Worm (Caenorhabditis elegans): ENCODE results near the gene E02A10.3.
A peak's percentile ranks its signal among the peaks of the same experiment; 100 is the strongest.

The E02A10.3 gene

DNA sequence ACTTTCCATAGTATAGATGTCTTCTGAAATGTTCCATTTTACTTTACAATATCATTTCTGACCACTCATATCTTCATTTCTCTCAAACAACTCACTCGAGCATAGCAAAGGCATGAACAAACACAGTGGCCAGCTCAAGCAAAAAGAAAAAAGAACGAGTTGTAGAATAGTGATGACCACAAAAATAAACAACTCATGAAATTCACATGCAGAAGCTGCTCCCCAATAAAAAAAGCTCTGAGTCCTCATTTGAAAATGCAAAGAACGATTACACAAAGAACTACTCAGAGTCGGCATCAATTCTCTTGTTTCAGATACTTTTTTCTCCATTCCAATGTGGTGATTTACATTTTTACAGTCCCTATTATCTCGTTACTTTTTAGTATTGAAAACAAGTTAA, 55.3 kb downstream of the E02A10.3 start:
- TF ChIP-seq nhr-6 (tag; optimal IDR thresholded peaks at IDR 0.05) (peak; percentile 20), F26F4.8 (GFP tag; conservative IDR thresholded peaks at IDR 0.05) (no peak), mxl-2 (GFP tag; conservative IDR thresholded peaks at IDR 0.05) (peak; percentile 95), daf-16 (GFP tag; optimal IDR thresholded peaks at IDR 0.05) (peak in 1 of 2 experiments; percentile 15), daf-16 (tag; optimal IDR thresholded peaks at IDR 0.05) (peak; percentile 26), aha-1 (tag) (peak; percentile 91)

DNA sequence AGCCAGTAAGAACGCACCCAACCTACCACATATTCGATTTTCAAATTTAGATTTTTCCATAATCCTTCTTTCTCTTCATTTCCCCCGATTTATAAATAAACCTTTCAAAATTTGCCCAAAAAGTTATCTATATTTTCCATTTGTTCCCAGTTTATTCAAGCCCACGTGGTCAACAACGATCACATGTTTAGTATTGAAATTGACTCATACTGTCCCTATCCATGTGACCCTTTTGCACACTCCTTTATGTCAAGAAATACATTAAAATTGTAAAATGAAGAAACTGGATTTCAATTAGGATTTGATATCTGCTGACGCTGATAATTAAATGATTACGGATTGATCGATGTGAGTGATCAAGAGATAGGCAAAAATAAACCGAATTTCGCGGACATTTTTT, 55.8 kb downstream of the E02A10.3 start:
- TF ChIP-seq ztf-7 (tag; optimal IDR thresholded peaks at IDR 0.05) = no peak
- no peak for TF ChIP-seq Y105C5A.15 (GFP tag; IDR thresholded peaks at IDR 0.05)
- peak; percentile 50; the same call in 1 of the 2 replicates for TF ChIP-seq php-3 (GFP tag; IDR thresholded peaks at IDR 0.05)
- TF ChIP-seq sdz-12 (GFP tag; optimal IDR thresholded peaks at IDR 0.05) = no peak
- peak; percentile 86 for TF ChIP-seq nhr-28 (tag; optimal IDR thresholded peaks at IDR 0.05)
- TF ChIP-seq pqm-1 (tag; optimal IDR thresholded peaks at IDR 0.05) = no peak
- TF ChIP-seq daf-16 (GFP tag; optimal IDR thresholded peaks at IDR 0.05) = no peak
- TF ChIP-seq daf-16 (tag; optimal IDR thresholded peaks at IDR 0.05) = peak; percentile 45
- TF ChIP-seq nhr-111 (GFP tag; optimal IDR thresholded peaks at IDR 0.05) = no peak
- no peak for TF ChIP-seq T20F7.1 (GFP tag; optimal IDR thresholded peaks at IDR 0.05)
- TF ChIP-seq zip-2 (tag; optimal IDR thresholded peaks at IDR 0.05) = no peak
- TF ChIP-seq arid-1 (GFP tag; conservative IDR thresholded peaks at IDR 0.05) = no peak
- TF ChIP-seq ZK337.2 (GFP tag; IDR thresholded peaks at IDR 0.05) = no peak
- peak; percentile 87 for TF ChIP-seq dve-1 (tag; optimal IDR thresholded peaks at IDR 0.05; ENCODE audit: insufficient read depth)
- peak; percentile 58 to 85 for TF ChIP-seq mdl-1 (tag; optimal IDR thresholded peaks at IDR 0.05)
- TF ChIP-seq aha-1 (tag) = peak; percentile 30
- TF ChIP-seq snpc-1.2 (GFP tag; IDR thresholded peaks at IDR 0.05) = no peak
- TF ChIP-seq mxl-3 (GFP tag; optimal IDR thresholded peaks at IDR 0.05) = peak; percentile 44
- no peak for TF ChIP-seq ztf-11 (tag; optimal IDR thresholded peaks at IDR 0.05)
- TF ChIP-seq fkh-10 (GFP tag; optimal IDR thresholded peaks at IDR 0.05) = no peak
- no peak for TF ChIP-seq T26A8.4 (GFP tag; IDR thresholded peaks at IDR 0.05)
- TF ChIP-seq nhr-77 (tag; optimal IDR thresholded peaks at IDR 0.05) = peak; percentile 76
- no peak for TF ChIP-seq D1046.2 (GFP tag; IDR thresholded peaks at IDR 0.05)
- no peak for TF ChIP-seq F37D6.2 (tag; optimal IDR thresholded peaks at IDR 0.05)
- TF ChIP-seq lin-1 (GFP tag; IDR thresholded peaks at IDR 0.05) = no peak
- TF ChIP-seq dmd-6 (GFP tag; IDR thresholded peaks at IDR 0.05) = peak; percentile 51
- TF ChIP-seq gei-8 (GFP tag; optimal IDR thresholded peaks at IDR 0.05) = no peak
- peak; percentile 86 for TF ChIP-seq hlh-30 (tag; optimal IDR thresholded peaks at IDR 0.05; ENCODE audit: insufficient read depth)
- peak; percentile 38 for TF ChIP-seq hlh-11 (tag; optimal IDR thresholded peaks at IDR 0.05)

DNA sequence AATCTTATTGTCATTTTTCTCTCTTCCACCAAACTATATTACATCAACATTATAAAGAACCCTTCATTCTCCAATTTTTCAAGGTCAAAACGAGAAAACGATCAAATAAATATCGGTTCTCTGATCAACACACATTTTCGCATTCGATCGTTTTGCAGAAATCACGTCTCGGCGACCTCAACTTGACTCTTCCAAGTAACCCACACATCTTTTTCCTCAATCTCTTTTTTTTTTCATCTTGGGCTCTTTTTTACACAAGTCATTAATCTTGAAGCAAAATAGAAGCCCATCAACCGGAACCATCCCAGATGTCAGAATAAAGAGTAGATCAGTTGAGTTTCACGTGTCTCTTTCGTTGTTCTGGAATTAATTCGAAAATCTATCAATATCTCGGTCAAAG, 56.8 kb downstream of the E02A10.3 start:
- TF ChIP-seq daf-16 (GFP tag; optimal IDR thresholded peaks at IDR 0.05) (peak in 1 of 2 experiments; percentile 50), daf-16 (tag; optimal IDR thresholded peaks at IDR 0.05) (no peak), unc-39 (tag; optimal IDR thresholded peaks at IDR 0.05) (no peak), hif-1 (tag; optimal IDR thresholded peaks at IDR 0.05) (no peak), pha-4 (GFP tag; IDR thresholded peaks at IDR 0.05) (no peak), pha-4 (tag; optimal IDR thresholded peaks at IDR 0.05) (no peak), gei-8 (GFP tag; optimal IDR thresholded peaks at IDR 0.05) (no peak), snpc-4 (tag; optimal IDR thresholded peaks at IDR 0.05) (no peak), ceh-28 (tag; optimal IDR thresholded peaks at IDR 0.05) (no peak), nhr-11 (tag; optimal IDR thresholded peaks at IDR 0.05) (peak; percentile 35), Y48G9A.11 (GFP tag; IDR thresholded peaks at IDR 0.05) (no peak), mep-1 (tag; optimal IDR thresholded peaks at IDR 0.05) (peak; percentile 1), php-3 (GFP tag; IDR thresholded peaks at IDR 0.05) (no peak), nhr-111 (GFP tag; optimal IDR thresholded peaks at IDR 0.05) (no peak), mxl-3 (GFP tag; optimal IDR thresholded peaks at IDR 0.05) (no peak), mdl-1 (tag; optimal IDR thresholded peaks at IDR 0.05) (peak in 1 of 2 experiments; percentile 20), dpl-1 (GFP tag; optimal IDR thresholded peaks at IDR 0.05) (no peak), nhr-77 (tag; optimal IDR thresholded peaks at IDR 0.05) (no peak), arid-1 (GFP tag; conservative IDR thresholded peaks at IDR 0.05) (no peak), egl-27 (tag; optimal IDR thresholded peaks at IDR 0.05) (no peak), tra-1 (GFP tag; IDR thresholded peaks at IDR 0.05) (0 out of 2 replicates have a peak, but pooled peaks have one; percentile 43), aha-1 (tag) (peak; percentile 32), snpc-1.2 (GFP tag; IDR thresholded peaks at IDR 0.05) (no peak), nhr-48 (tag; optimal IDR thresholded peaks at IDR 0.05) (peak; percentile 13), unc-62 (GFP tag; optimal IDR thresholded peaks at IDR 0.05 in 1 of 2) (peak in 1 of 2 experiments; percentile 28), unc-62 (tag; optimal IDR thresholded peaks at IDR 0.05) (no peak), zip-2 (tag; optimal IDR thresholded peaks at IDR 0.05) (no peak), spr-1 (tag; optimal IDR thresholded peaks at IDR 0.05) (no peak), unc-130 (GFP tag; optimal IDR thresholded peaks at IDR 0.05) (no peak)

All from whole organism, L4 larva.